Worm (Caenorhabditis elegans) whole organism, young adult: Measurements from ENCODE around the gene C09B8.3.

Source experiments
- C17E4.6 ChIP-seq: fragments of 200-800 bp; sonication (Bioruptor generic); IDR thresholded peaks from 2 replicates; pipeline ENCODE4 v1.3.6; 2022; ENCODE audit warnings: missing genetic modification reagents, missing genetic modification characterization, missing compliant biosample characterization
- F55B11.4 ChIP-seq: sonication (generic microtip); optimal IDR thresholded peaks from 2 replicates; lab custom pipeline; 2016; ENCODE audit warnings: missing compliant biosample characterization, missing genetic modification characterization, borderline replicate concordance; ENCODE audit not compliant: insufficient read depth
- F57C9.4 ChIP-seq: sonication (generic microtip); optimal IDR thresholded peaks from 2 replicates; lab custom pipeline; 2017; ENCODE audit warnings: mild to moderate bottlenecking, missing genetic modification characterization, missing compliant biosample characterization
- K12H6.12 ChIP-seq: fragments of 200-800 bp; sonication (Bioruptor generic); optimal IDR thresholded peaks from 2 replicates; lab custom pipeline; 2018; ENCODE audit warnings: mild to moderate bottlenecking, missing genetic modification characterization, missing compliant biosample characterization
- T26A5.8 ChIP-seq: sonication (generic microtip); optimal IDR thresholded peaks from 2 replicates; lab custom pipeline; 2016; ENCODE audit warnings: missing genetic modification characterization, missing compliant biosample characterization
- Y53F4B.3 ChIP-seq: fragments of 200-800 bp; sonication (Bioruptor generic); IDR thresholded peaks from 2 replicates; pipeline ENCODE4 v1.3.6; 2022; ENCODE audit warnings: missing genetic modification reagents, missing genetic modification characterization, missing compliant biosample characterization
- Y53G8AR.9 ChIP-seq: fragments of 200-800 bp; sonication (Bioruptor generic); conservative IDR thresholded peaks from 2 replicates; pipeline ENCODE4 v1.3.6; 2022; ENCODE audit warnings: missing genetic modification reagents, missing genetic modification characterization, missing compliant biosample characterization
- Y56A3A.18 ChIP-seq: fragments of 200-800 bp; sonication (Bioruptor generic); IDR thresholded peaks from 2 replicates; pipeline ENCODE4 v1.3.6; 2022; ENCODE audit warnings: missing genetic modification reagents, missing genetic modification characterization, missing compliant biosample characterization
- Y67H2A.10 ChIP-seq: fragments of 200-800 bp; sonication (Bioruptor generic); conservative IDR thresholded peaks from 2 replicates; pipeline ENCODE4 v1.3.6; 2022; ENCODE audit warnings: missing genetic modification reagents, missing genetic modification characterization, missing compliant biosample characterization
- Y95B8A.8 ChIP-seq: fragments of 200-800 bp; sonication (Bioruptor generic); IDR thresholded peaks from 2 replicates; pipeline ENCODE4 v1.3.6; 2022; ENCODE audit warnings: missing genetic modification reagents, missing genetic modification characterization, missing compliant biosample characterization
- aptf-2 ChIP-seq: fragments of 200-800 bp; sonication (Bioruptor generic); conservative IDR thresholded peaks from 2 replicates; pipeline ENCODE4 v1.3.6; 2022; ENCODE audit warnings: missing genetic modification reagents, missing genetic modification characterization, missing compliant biosample characterization
- atf-7 ChIP-seq: sonication (generic microtip); optimal IDR thresholded peaks from 2 replicates; lab custom pipeline; 2017; ENCODE audit warnings: mild to moderate bottlenecking, missing genetic modification characterization, missing compliant biosample characterization
- attf-6 ChIP-seq: fragments of 200-800 bp; sonication (Bioruptor generic); IDR thresholded peaks from 2 replicates; pipeline ENCODE4 v1.3.6; 2022; ENCODE audit warnings: missing genetic modification reagents, missing genetic modification characterization, missing compliant biosample characterization
- bed-1 ChIP-seq: fragments of 200-800 bp; sonication (Bioruptor generic); IDR thresholded peaks from 2 replicates; pipeline ENCODE4 v1.3.6; 2022; ENCODE audit warnings: missing genetic modification reagents, missing genetic modification characterization, missing compliant biosample characterization
- ccch-3 ChIP-seq: fragments of 200-800 bp; sonication (Bioruptor generic); optimal IDR thresholded peaks from 2 replicates; lab custom pipeline; 2018; ENCODE audit warnings: mild to moderate bottlenecking, missing genetic modification characterization, missing compliant biosample characterization
- ceh-100 ChIP-seq: fragments of 200-800 bp; sonication (Bioruptor generic); IDR thresholded peaks from 2 replicates; pipeline ENCODE4 v1.3.6; 2022; ENCODE audit warnings: missing genetic modification reagents, missing genetic modification characterization, missing compliant biosample characterization
- ceh-40 ChIP-seq: fragments of 200-800 bp; sonication (Bioruptor generic); IDR thresholded peaks from 2 replicates; pipeline ENCODE4 v1.3.6; 2022; ENCODE audit warnings: missing genetic modification characterization, missing compliant biosample characterization
- ceh-79 ChIP-seq: sonication (generic microtip); optimal IDR thresholded peaks from 2 replicates; lab custom pipeline; 2017; ENCODE audit warnings: mild to moderate bottlenecking, missing genetic modification characterization, missing compliant biosample characterization
- efl-1 ChIP-seq: fragments of 150-350 bp; optimal IDR thresholded peaks from 2 replicates; lab custom pipeline; 2014; ENCODE audit warnings: missing biosample characterization, missing genetic modification reagents, missing genetic modification characterization
- egl-44 ChIP-seq: fragments of 200-800 bp; sonication (Bioruptor generic); IDR thresholded peaks from 2 replicates; pipeline ENCODE4 v1.3.6; 2022; ENCODE audit warnings: missing genetic modification reagents, missing genetic modification characterization, missing compliant biosample characterization
- ekl-4 ChIP-seq: fragments of 200-800 bp; sonication (Bioruptor generic); IDR thresholded peaks from 2 replicates; pipeline ENCODE4 v1.3.6; 2022; ENCODE audit warnings: missing genetic modification reagents, missing genetic modification characterization, missing compliant biosample characterization
- fkh-3 ChIP-seq: sonication (generic microtip); optimal IDR thresholded peaks from 2 replicates; lab custom pipeline; 2016; ENCODE audit warnings: mild to moderate bottlenecking, missing genetic modification characterization, missing compliant biosample characterization
- hmg-1.2 ChIP-seq: fragments of 200-800 bp; sonication (Bioruptor generic); IDR thresholded peaks from 2 replicates; pipeline ENCODE4 v1.3.6; 2022; ENCODE audit warnings: missing genetic modification reagents, missing genetic modification characterization, missing compliant biosample characterization
- hmg-20 ChIP-seq: fragments of 200-800 bp; sonication (Bioruptor generic); IDR thresholded peaks from 2 replicates; pipeline ENCODE4 v1.3.6; 2022; ENCODE audit warnings: missing genetic modification reagents, missing genetic modification characterization, missing compliant biosample characterization
- let-526 ChIP-seq: fragments of 200-800 bp; sonication (Bioruptor generic); IDR thresholded peaks from 2 replicates; pipeline ENCODE4 v1.3.6; 2022; ENCODE audit warnings: missing genetic modification reagents, missing genetic modification characterization, missing compliant biosample characterization
- lin-26 ChIP-seq: fragments of 200-800 bp; sonication (Bioruptor generic); IDR thresholded peaks from 2 replicates; pipeline ENCODE4 v1.3.6; 2022; ENCODE audit warnings: missing genetic modification reagents, missing genetic modification characterization, missing compliant biosample characterization
- lin-40 ChIP-seq: sonication (generic microtip); optimal IDR thresholded peaks from 2 replicates; lab custom pipeline; 2016; ENCODE audit warnings: missing genetic modification characterization, mild to moderate bottlenecking, missing compliant biosample characterization, missing genotype, missing genetic modification reagents
- lsy-27 ChIP-seq: sonication (generic microtip); optimal IDR thresholded peaks from 2 replicates; lab custom pipeline; 2017; ENCODE audit warnings: missing genetic modification characterization, mild to moderate bottlenecking, missing compliant biosample characterization, antibody characterized with exemption, missing genotype, borderline replicate concordance; ENCODE audit not compliant: insufficient read depth
- mcd-1 ChIP-seq: fragments of 200-800 bp; sonication (Bioruptor generic); IDR thresholded peaks from 2 replicates; pipeline ENCODE4 v1.3.6; 2022; ENCODE audit warnings: missing genetic modification reagents, missing genetic modification characterization, missing compliant biosample characterization
- mel-28 ChIP-seq: sonication (generic microtip); optimal IDR thresholded peaks from 2 replicates; lab custom pipeline; 2016; ENCODE audit warnings: borderline replicate concordance, mild to moderate bottlenecking, missing genetic modification characterization, missing compliant biosample characterization
- nfyb-1 ChIP-seq: fragments of 200-800 bp; sonication (Bioruptor generic); IDR thresholded peaks from 2 replicates; pipeline ENCODE4 v1.3.6; 2022; ENCODE audit warnings: missing genetic modification reagents, missing genetic modification characterization, missing compliant biosample characterization
- nhr-27 ChIP-seq: fragments of 200-800 bp; sonication (Bioruptor generic); optimal IDR thresholded peaks from 2 replicates; lab custom pipeline; 2018; ENCODE audit warnings: mild to moderate bottlenecking, missing genetic modification characterization, moderate library complexity, missing compliant biosample characterization
- nhr-80 ChIP-seq: sonication (generic microtip); optimal IDR thresholded peaks from 2 replicates; lab custom pipeline; 2016; ENCODE audit warnings: missing genetic modification characterization, missing compliant biosample characterization
- nhr-90 ChIP-seq: sonication (generic microtip); optimal IDR thresholded peaks from 2 replicates; lab custom pipeline; 2016; ENCODE audit warnings: missing genotype, mild to moderate bottlenecking, missing genetic modification characterization, missing compliant biosample characterization
- pbrm-1 ChIP-seq: fragments of 200-800 bp; sonication (Bioruptor generic); IDR thresholded peaks from 2 replicates; pipeline ENCODE4 v1.3.6; 2022; ENCODE audit warnings: missing genetic modification reagents, missing genetic modification characterization, missing compliant biosample characterization
- rcor-1 ChIP-seq: fragments of 200-800 bp; sonication (Bioruptor generic); IDR thresholded peaks from 2 replicates; pipeline ENCODE4 v1.3.6; 2022; ENCODE audit warnings: missing genetic modification reagents, missing genetic modification characterization, missing compliant biosample characterization
- repo-1 ChIP-seq: sonication (generic microtip); optimal IDR thresholded peaks from 2 replicates; lab custom pipeline; 2017; ENCODE audit warnings: mild to moderate bottlenecking, missing genetic modification characterization, missing compliant biosample characterization
- sea-2 ChIP-seq: fragments of 200-800 bp; sonication (Bioruptor generic); IDR thresholded peaks from 2 replicates; pipeline ENCODE4 v1.3.6; 2022; ENCODE audit warnings: missing genetic modification characterization, missing compliant biosample characterization
- snpc-1.1 ChIP-seq: sonication (generic microtip); optimal IDR thresholded peaks from 2 replicates; lab custom pipeline; 2017; ENCODE audit warnings: missing genetic modification characterization, mild to moderate bottlenecking, missing compliant biosample characterization, antibody characterized with exemption, moderate library complexity, missing genotype, missing genetic modification reagents; ENCODE audit not compliant: insufficient read depth
- snpc-1.3 ChIP-seq: sonication (generic microtip); optimal IDR thresholded peaks from 2 replicates; lab custom pipeline; 2017; ENCODE audit warnings: missing genetic modification characterization, mild to moderate bottlenecking, missing compliant biosample characterization, antibody characterized with exemption, moderate library complexity, missing genotype, missing genetic modification reagents; ENCODE audit not compliant: insufficient read depth
- snpc-4 ChIP-seq, 5 experiments: fragments of 150-350 bp in 1 of 5; sonication (generic microtip) in 4 of 5; optimal IDR thresholded peaks; 2 replicates each; lab custom pipeline; 2014 to 2018; ENCODE audit warnings: missing genetic modification characterization in 5 of 5, missing biosample characterization in 3 of 5, antibody characterized with exemption in 2 of 5, mild to moderate bottlenecking in 2 of 5, missing compliant biosample characterization in 2 of 5, missing genotype in 2 of 5, moderate library complexity in 2 of 5, missing genetic modification reagents in 1 of 5
- sptf-2 ChIP-seq: fragments of 200-800 bp; sonication (Bioruptor generic); optimal IDR thresholded peaks from 2 replicates; lab custom pipeline; 2018; ENCODE audit warnings: mild to moderate bottlenecking, missing genetic modification characterization, missing compliant biosample characterization
- xnd-1 ChIP-seq: sonication (generic microtip); optimal IDR thresholded peaks from 2 replicates; lab custom pipeline; 2016; ENCODE audit warnings: missing genotype, missing genetic modification reagents, missing genetic modification characterization, missing compliant biosample characterization
- zim-3 ChIP-seq: sonication (generic microtip); optimal IDR thresholded peaks from 2 replicates; lab custom pipeline; 2017; ENCODE audit warnings: mild to moderate bottlenecking, missing genetic modification characterization, moderate library complexity, missing compliant biosample characterization
- ztf-22 ChIP-seq: fragments of 200-800 bp; sonication (Bioruptor generic); optimal IDR thresholded peaks from 2 replicates; lab custom pipeline; 2018; ENCODE audit warnings: mild to moderate bottlenecking, missing genetic modification characterization, moderate library complexity, missing compliant biosample characterization
- ztf-25 ChIP-seq: fragments of 200-800 bp; sonication (Bioruptor generic); IDR thresholded peaks from 2 replicates; pipeline ENCODE4 v1.3.6; 2022; ENCODE audit warnings: missing genetic modification reagents, missing genetic modification characterization, missing compliant biosample characterization
- ztf-26 ChIP-seq: sonication (generic microtip); optimal IDR thresholded peaks from 2 replicates; lab custom pipeline; 2017; ENCODE audit warnings: missing genetic modification characterization, missing compliant biosample characterization
- ztf-3 ChIP-seq: fragments of 200-800 bp; sonication (Bioruptor generic); optimal IDR thresholded peaks from 2 replicates; lab custom pipeline; 2018; ENCODE audit warnings: mild to moderate bottlenecking, missing genetic modification characterization, missing compliant biosample characterization

C09B8.3 gene

DNA sequence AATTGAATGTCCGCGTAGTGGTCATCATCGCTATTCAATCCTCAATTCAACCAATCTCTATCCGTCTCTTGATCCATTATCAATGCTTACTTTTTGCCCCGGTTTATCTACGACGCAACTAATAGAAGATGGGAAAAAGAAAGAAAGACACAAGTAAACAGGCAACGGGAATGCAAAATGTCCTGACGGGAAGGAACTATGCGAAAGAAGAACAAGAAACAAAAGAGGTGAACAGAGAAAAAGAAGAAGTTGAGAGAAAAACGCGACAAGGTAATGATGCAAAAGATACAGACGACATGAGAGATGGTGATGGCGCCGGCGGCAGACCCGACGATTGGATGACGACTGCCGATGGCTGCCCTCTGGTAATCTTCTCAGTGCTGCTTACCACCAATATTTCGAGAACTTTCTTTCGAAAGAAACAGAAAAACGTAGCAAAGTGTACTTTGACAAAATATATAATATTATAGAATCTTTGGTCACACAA lies 31.6 kb upstream of the C09B8.3 start (continued):
- TF ChIP-seq K12H6.12 (tag; lab: Kevin White, UChicago) (peak; percentile 40), Y56A3A.18 (no peak), ztf-3 (no peak), lin-40 (tag; lab: Kevin White, UChicago) (peak; percentile 75), ceh-100 (no peak), lin-26 (GFP tag; lab: Robert Waterston, UW) (peak; percentile 51; the same call in 1 of the 2 replicates), aptf-2 (GFP tag; lab: Robert Waterston, UW) (no peak), sea-2 (no peak), Y67H2A.10 (GFP tag; lab: Robert Waterston, UW) (no peak), fkh-3 (tag; lab: Kevin White, UChicago) (no peak), snpc-4 (GFP tag; optimal IDR thresholded peaks at IDR 0.05; lab: Kevin White, UChicago) (no peak), snpc-4 (tag; optimal IDR thresholded peaks at IDR 0.05; lab: Kevin White, UChicago) (peak in 3 of 4 experiments; percentile 27 to 33 (median 29)), ccch-3 (GFP tag; lab: Kevin White, UChicago) (no peak), let-526 (no peak), ztf-25 (GFP tag; lab: Robert Waterston, UW) (no peak), ceh-79 (tag; lab: Kevin White, UChicago) (no peak), lsy-27 (no peak), sptf-2 (GFP tag; lab: Kevin White, UChicago) (no peak), bed-1 (GFP tag; lab: Robert Waterston, UW) (no peak), xnd-1 (tag; lab: Kevin White, UChicago) (no peak), Y95B8A.8 (GFP tag; lab: Robert Waterston, UW) (no peak), pbrm-1 (GFP tag; lab: Robert Waterston, UW) (no peak), ztf-26 (tag; lab: Kevin White, UChicago) (peak; percentile 77), rcor-1 (no peak), nhr-90 (peak; percentile 29), Y53G8AR.9 (GFP tag; lab: Robert Waterston, UW) (no peak), T26A5.8 (tag; lab: Kevin White, UChicago) (no peak), F55B11.4 (tag; lab: Kevin White, UChicago) (no peak), nfyb-1 (GFP tag; lab: Robert Waterston, UW) (peak; percentile 68), F57C9.4 (tag; lab: Kevin White, UChicago) (no peak), zim-3 (no peak), nhr-80 (tag; lab: Kevin White, UChicago) (peak; percentile 86), repo-1 (tag; lab: Kevin White, UChicago) (no peak), snpc-1.1 (tag; lab: Kevin White, UChicago) (no peak), snpc-1.3 (tag; lab: Kevin White, UChicago) (no peak), C17E4.6 (no peak), ekl-4 (GFP tag; lab: Robert Waterston, UW) (no peak), hmg-20 (GFP tag; lab: Robert Waterston, UW) (no peak), efl-1 (GFP tag; lab: Kevin White, UChicago) (no peak), hmg-1.2 (peak; percentile 32; the same call in 1 of the 2 replicates), atf-7 (tag; lab: Kevin White, UChicago) (no peak), mcd-1 (GFP tag; lab: Robert Waterston, UW) (no peak), ceh-40 (GFP tag; lab: Robert Waterston, UW) (no peak), egl-44 (GFP tag; lab: Robert Waterston, UW) (no peak), attf-6 (GFP tag; lab: Robert Waterston, UW) (no peak), mel-28 (tag; lab: Kevin White, UChicago) (no peak), nhr-27 (no peak), Y53F4B.3 (GFP tag; lab: Robert Waterston, UW) (no peak), ztf-22 (GFP tag; lab: Kevin White, UChicago) (no peak)
